Fruit fly (Drosophila melanogaster) whole organism, embryonic: ENCODE measurements around the gene CAH4.

Experiments
- Aef1 ChIP-seq: fragments of 200-800 bp; sonication (Bioruptor generic); IDR thresholded peaks from 3 replicates; pipeline ENCODE4 v1.3.6; 2022; ENCODE audit warnings: missing biosample characterization, missing genetic modification characterization
- Asciz ChIP-seq: fragments of 200-800 bp; sonication (Bioruptor generic); optimal IDR thresholded peaks from 2 replicates; lab custom pipeline; 2017; ENCODE audit warnings: missing biosample characterization, mild to moderate bottlenecking, missing genetic modification characterization, missing genetic modification reagents
- CG10431 ChIP-seq: fragments of 200-800 bp; sonication (Bioruptor generic); optimal IDR thresholded peaks from 3 replicates; lab custom pipeline; 2018; ENCODE audit warnings: missing biosample characterization, mild to moderate bottlenecking, missing genetic modification characterization
- CG10959 ChIP-seq: fragments of 200-800 bp; sonication (Bioruptor generic); IDR thresholded peaks from 2 replicates; pipeline ENCODE4 v1.3.6; 2022; ENCODE audit warnings: missing biosample characterization, missing genetic modification characterization
- CG10979 ChIP-seq: fragments of 200-800 bp; sonication (Bioruptor generic); optimal IDR thresholded peaks from 2 replicates; lab custom pipeline; 2018; ENCODE audit warnings: missing biosample characterization, mild to moderate bottlenecking, missing genetic modification characterization, moderate library complexity
- CG17385 ChIP-seq: fragments of 200-800 bp; sonication (Bioruptor generic); optimal IDR thresholded peaks from 3 replicates; lab custom pipeline; 2018; ENCODE audit warnings: missing biosample characterization, mild to moderate bottlenecking, missing genetic modification characterization
- CG1792 ChIP-seq: fragments of 200-800 bp; sonication (Bioruptor generic); optimal IDR thresholded peaks from 2 replicates; lab custom pipeline; 2016; ENCODE audit warnings: missing biosample characterization, missing genetic modification characterization
- CG18262 ChIP-seq: fragments of 200-800 bp; optimal IDR thresholded peaks from 3 replicates; lab custom pipeline; 2019; ENCODE audit warnings: missing biosample characterization, mild to moderate bottlenecking, missing genetic modification characterization, moderate library complexity
- CG2116 ChIP-seq: fragments of 200-800 bp; sonication (Bioruptor generic); optimal IDR thresholded peaks from 3 replicates; lab custom pipeline; 2018; ENCODE audit warnings: missing biosample characterization, mild to moderate bottlenecking, missing genetic modification characterization
- CG2875 ChIP-seq: fragments of 200-800 bp; sonication (Bioruptor generic); optimal IDR thresholded peaks from 2 replicates; lab custom pipeline; 2017; ENCODE audit warnings: missing biosample characterization, mild to moderate bottlenecking, missing genetic modification characterization, missing genetic modification reagents
- CG2889 ChIP-seq: fragments of 200-800 bp; sonication (Bioruptor generic); IDR thresholded peaks from 3 replicates; pipeline ENCODE4 v1.3.6; 2022; ENCODE audit warnings: missing biosample characterization, missing genetic modification characterization
- CG31441 ChIP-seq: fragments of 200-800 bp; sonication (Bioruptor generic); IDR thresholded peaks from 2 replicates; pipeline ENCODE4 v1.3.6; 2022; ENCODE audit warnings: missing biosample characterization, missing genetic modification characterization
- CG3838 ChIP-seq: fragments of 200-800 bp; sonication (Bioruptor generic); optimal IDR thresholded peaks from 3 replicates; lab custom pipeline; 2016; ENCODE audit warnings: missing biosample characterization, missing genetic modification characterization
- CG5180 ChIP-seq: fragments of 200-800 bp; sonication (Bioruptor generic); optimal IDR thresholded peaks from 3 replicates; lab custom pipeline; 2017; ENCODE audit warnings: missing biosample characterization, missing genetic modification characterization, mild to moderate bottlenecking, moderate library complexity, missing genetic modification reagents
- CG7271 ChIP-seq: fragments of 200-800 bp; sonication (Bioruptor generic); optimal IDR thresholded peaks from 2 replicates; lab custom pipeline; 2018; ENCODE audit warnings: missing biosample characterization, mild to moderate bottlenecking, missing genetic modification characterization, moderate library complexity
- CG7372 ChIP-seq: fragments of 200-800 bp; sonication (Bioruptor generic); IDR thresholded peaks from 2 replicates; pipeline ENCODE4 v1.3.6; 2022; ENCODE audit warnings: missing biosample characterization, missing genetic modification characterization
- CG8089 ChIP-seq: fragments of 200-800 bp; sonication (Bioruptor generic); optimal IDR thresholded peaks from 3 replicates; lab custom pipeline; 2016; ENCODE audit warnings: missing biosample characterization, missing genetic modification characterization
- CG8765 ChIP-seq: fragments of 200-800 bp; sonication (Bioruptor generic); IDR thresholded peaks from 2 replicates; pipeline ENCODE4 v1.3.6; 2022; ENCODE audit warnings: missing biosample characterization, missing genetic modification characterization
- CG8924 ChIP-seq: fragments of 200-800 bp; optimal IDR thresholded peaks from 3 replicates; lab custom pipeline; 2019; ENCODE audit warnings: missing biosample characterization, mild to moderate bottlenecking, missing genetic modification characterization, moderate library complexity
- CTCF ChIP-seq: fragments of 200-800 bp; sonication (Bioruptor generic); optimal IDR thresholded peaks from 2 replicates; lab custom pipeline; 2017; ENCODE audit warnings: missing biosample characterization, mild to moderate bottlenecking, missing genetic modification characterization, moderate library complexity
- D ChIP-seq, 2 experiments: fragments of 200-800 bp in 1 of 2; fragments of >200 bp in 1 of 2; sonication (Bioruptor generic) in 1 of 2; optimal IDR thresholded peaks; 2 replicates in 1 of 2; 3 replicates in 1 of 2; lab custom pipeline; 2017; ENCODE audit warnings: mild to moderate bottlenecking in 1 of 2, missing biosample characterization in 1 of 2, missing genetic modification characterization in 1 of 2, missing genetic modification reagents in 1 of 2
- Doc3 ChIP-seq: fragments of 200-800 bp; sonication (Bioruptor generic); IDR thresholded peaks from 3 replicates; pipeline ENCODE4 v1.3.6; 2022; ENCODE audit warnings: missing biosample characterization, missing genetic modification characterization; ENCODE audit not compliant: partially characterized antibody
- Eip74EF ChIP-seq, 2 experiments: fragments of 200-800 bp in 1 of 2; fragments of >200 bp in 1 of 2; sonication (Bioruptor generic) in 1 of 2; optimal IDR thresholded peaks; 2 replicates each; lab custom pipeline; 2017 to 2019; ENCODE audit warnings: missing biosample characterization in 2 of 2, missing genetic modification characterization in 2 of 2, mild to moderate bottlenecking in 1 of 2, moderate library complexity in 1 of 2
- Ets97D ChIP-seq: fragments of 200-800 bp; sonication (Bioruptor generic); optimal IDR thresholded peaks from 3 replicates; lab custom pipeline; 2016; ENCODE audit warnings: missing biosample characterization, missing genetic modification characterization
- HLH54F ChIP-seq: fragments of 200-800 bp; sonication (Bioruptor generic); optimal IDR thresholded peaks from 3 replicates; lab custom pipeline; 2016; ENCODE audit warnings: missing biosample characterization, missing genetic modification characterization
- Hey ChIP-seq: fragments of 200-800 bp; sonication (Bioruptor generic); optimal IDR thresholded peaks from 3 replicates; lab custom pipeline; 2018; ENCODE audit warnings: missing biosample characterization, mild to moderate bottlenecking, missing genetic modification characterization
- Lim3 ChIP-seq: fragments of 200-800 bp; sonication (Bioruptor generic); IDR thresholded peaks from 2 replicates; pipeline ENCODE4 v1.3.6; 2022; ENCODE audit warnings: missing biosample characterization, missing genetic modification characterization
- NC2α ChIP-seq: fragments of 200-800 bp; sonication (Bioruptor generic); optimal IDR thresholded peaks from 2 replicates; lab custom pipeline; 2016; ENCODE audit warnings: missing biosample characterization, missing genetic modification characterization
- NFAT ChIP-seq: fragments of 200-800 bp; sonication (Bioruptor generic); IDR thresholded peaks from 2 replicates; pipeline ENCODE4 v1.3.6; 2022; ENCODE audit warnings: missing biosample characterization, missing genetic modification characterization
- Optix ChIP-seq: fragments of 200-800 bp; sonication (Bioruptor generic); IDR thresholded peaks from 3 replicates; pipeline ENCODE4 v1.3.6; 2022; ENCODE audit warnings: missing biosample characterization, missing genetic modification characterization
- Sry-β ChIP-seq: fragments of 200-800 bp; sonication (Bioruptor generic); optimal IDR thresholded peaks from 2 replicates; lab custom pipeline; 2018; ENCODE audit warnings: missing biosample characterization, mild to moderate bottlenecking, missing genetic modification characterization, moderate library complexity
- TFAM ChIP-seq: fragments of 200-800 bp; sonication (Bioruptor generic); optimal IDR thresholded peaks from 2 replicates; lab custom pipeline; 2017; ENCODE audit warnings: missing biosample characterization, missing genetic modification characterization, inconsistent platforms
- YL-1 ChIP-seq: fragments of 200-800 bp; sonication (Bioruptor generic); optimal IDR thresholded peaks from 3 replicates; lab custom pipeline; 2017; ENCODE audit warnings: missing biosample characterization, mild to moderate bottlenecking, missing genetic modification characterization
- bcd ChIP-seq: fragments of 200-800 bp; sonication (Bioruptor generic); optimal IDR thresholded peaks from 2 replicates; lab custom pipeline; 2017; ENCODE audit warnings: missing biosample characterization, mild to moderate bottlenecking, missing genetic modification characterization
- croc ChIP-seq: fragments of 200-800 bp; sonication (Bioruptor generic); conservative IDR thresholded peaks from 3 replicates; pipeline ENCODE4 v1.3.6; 2022; ENCODE audit warnings: missing biosample characterization, missing genetic modification characterization
- ems ChIP-seq: fragments of 200-800 bp; sonication (Bioruptor generic); optimal IDR thresholded peaks from 3 replicates; lab custom pipeline; 2016; ENCODE audit warnings: missing biosample characterization, missing genetic modification characterization
- ewg ChIP-seq: fragments of 200-800 bp; sonication (Bioruptor generic); optimal IDR thresholded peaks from 3 replicates; lab custom pipeline; 2017; ENCODE audit warnings: mild to moderate bottlenecking, missing biosample characterization, missing genetic modification reagents, missing genetic modification characterization
- fd96Cb ChIP-seq: fragments of 200-800 bp; sonication (Bioruptor generic); optimal IDR thresholded peaks from 2 replicates; lab custom pipeline; 2018; ENCODE audit warnings: missing biosample characterization, mild to moderate bottlenecking, missing genetic modification characterization, moderate library complexity
- gcm ChIP-seq: fragments of 200-800 bp; sonication (Bioruptor generic); optimal IDR thresholded peaks from 2 replicates; lab custom pipeline; 2019; ENCODE audit warnings: missing biosample characterization, mild to moderate bottlenecking, missing genetic modification characterization, moderate library complexity
- ken ChIP-seq: fragments of 200-800 bp; sonication (Bioruptor generic); IDR thresholded peaks from 3 replicates; pipeline ENCODE4 v1.3.6; 2022; ENCODE audit warnings: missing biosample characterization, missing genetic modification characterization
- klu ChIP-seq: fragments of 200-800 bp; sonication (Bioruptor generic); IDR thresholded peaks from 2 replicates; pipeline ENCODE4 v1.3.6; 2022; ENCODE audit warnings: missing biosample characterization, missing genetic modification characterization
- lbe ChIP-seq: fragments of 200-800 bp; sonication (Bioruptor generic); optimal IDR thresholded peaks from 2 replicates; lab custom pipeline; 2016; ENCODE audit warnings: missing biosample characterization, mild to moderate bottlenecking, missing genetic modification characterization
- lmd ChIP-seq: fragments of 200-800 bp; sonication (Bioruptor generic); IDR thresholded peaks from 2 replicates; pipeline ENCODE4 v1.3.6; 2022; ENCODE audit warnings: missing biosample characterization, missing genetic modification characterization
- peb ChIP-seq: fragments of 200-800 bp; sonication (Bioruptor generic); IDR thresholded peaks from 2 replicates; pipeline ENCODE4 v1.3.6; 2022; ENCODE audit warnings: missing biosample characterization, missing genetic modification characterization
- phol ChIP-seq: fragments of 200-800 bp; sonication (Bioruptor generic); optimal IDR thresholded peaks from 3 replicates; lab custom pipeline; 2018; ENCODE audit warnings: missing biosample characterization, mild to moderate bottlenecking, missing genetic modification characterization, moderate library complexity
- stwl ChIP-seq: fragments of 200-800 bp; sonication (Bioruptor generic); optimal IDR thresholded peaks from 3 replicates; lab custom pipeline; 2018; ENCODE audit warnings: missing biosample characterization, mild to moderate bottlenecking, missing genetic modification characterization, moderate library complexity
- tio ChIP-seq: fragments of 200-800 bp; sonication (Bioruptor generic); optimal IDR thresholded peaks from 2 replicates; lab custom pipeline; 2017; ENCODE audit warnings: missing biosample characterization, missing genetic modification characterization, inconsistent platforms
- tna ChIP-seq: fragments of 200-800 bp; sonication (Bioruptor generic); IDR thresholded peaks from 2 replicates; pipeline ENCODE4 v1.3.6; 2022; ENCODE audit warnings: missing biosample characterization, missing genetic modification characterization; ENCODE audit not compliant: partially characterized antibody
- unc-4 ChIP-seq: fragments of 200-800 bp; sonication (Bioruptor generic); IDR thresholded peaks from 2 replicates; pipeline ENCODE4 v1.3.6; 2022; ENCODE audit warnings: missing biosample characterization, missing genetic modification characterization; ENCODE audit not compliant: partially characterized antibody

CAH4 gene

DNA sequence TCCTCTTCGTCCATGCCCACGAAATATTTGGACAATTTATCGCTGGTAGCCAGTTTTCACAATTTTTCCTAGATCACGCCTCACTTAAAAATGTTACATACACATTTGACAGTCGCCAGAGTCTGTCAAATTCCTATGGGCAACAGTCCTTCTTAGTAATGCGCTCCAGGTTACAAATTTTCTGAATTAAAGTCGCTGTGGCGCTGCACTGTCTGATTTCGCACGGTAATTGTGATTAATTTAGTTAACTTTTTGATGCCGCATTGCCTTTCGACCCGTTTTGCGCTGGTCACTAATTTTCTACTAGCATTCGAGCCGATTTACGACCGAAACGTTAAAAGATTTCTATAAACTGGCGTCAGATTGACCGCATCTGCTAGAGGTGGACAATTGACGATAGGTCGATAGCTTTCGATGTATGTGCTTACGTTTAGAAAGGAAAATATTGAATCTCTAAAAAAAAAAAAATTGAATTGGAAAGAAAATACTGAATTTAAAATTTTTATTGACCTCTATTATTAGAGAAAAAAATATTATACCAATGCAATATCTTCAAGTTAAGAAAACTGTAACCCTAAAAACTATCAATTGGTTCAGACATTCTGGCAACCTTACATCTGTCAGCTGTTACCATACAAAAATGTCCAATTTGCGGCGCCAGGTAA lies 43.6 kb downstream of the CAH4 start, which contains the start of the genes lili and CG34150 (continued):
- TF ChIP-seq CG2875, result no peak
- peak; percentile 71 for TF ChIP-seq Doc3 (GFP tag; lab: Robert Waterston, UW)
- TF ChIP-seq CG2116, result peak; percentile 89
- TF ChIP-seq Ets97D (GFP tag; lab: Kevin White, UChicago), result peak; percentile 76
- TF ChIP-seq CG1792 (GFP tag; lab: Kevin White, UChicago), result peak; percentile 41
- TF ChIP-seq Optix, result no peak
- peak; percentile 70 for TF ChIP-seq ems
- TF ChIP-seq Eip74EF (GFP tag; optimal IDR thresholded peaks at IDR 0.05; lab: Kevin White, UChicago), result no peak
- peak; percentile 30 for TF ChIP-seq CG10431 (GFP tag; lab: Kevin White, UChicago)
- TF ChIP-seq CG8924 (tag; lab: Kevin White, UChicago), result peak; percentile 75
- no peak for TF ChIP-seq CG10959 (GFP tag; lab: Robert Waterston, UW)
- TF ChIP-seq klu (GFP tag; lab: Robert Waterston, UW), result peak; percentile 69
- peak; percentile 37; the same call in 2 of the 3 replicates for TF ChIP-seq croc (GFP tag; lab: Robert Waterston, UW)
- peak; percentile 90 for TF ChIP-seq phol
- peak; percentile 89 for TF ChIP-seq unc-4
- TF ChIP-seq Lim3 (GFP tag; lab: Robert Waterston, UW), result no peak
- peak; percentile 32 for TF ChIP-seq lbe (GFP tag; lab: Kevin White, UChicago)
- TF ChIP-seq CG8765 (GFP tag; lab: Robert Waterston, UW), result no peak
- TF ChIP-seq CG5180 (GFP tag; lab: Kevin White, UChicago), result no peak
- peak; percentile 53 for TF ChIP-seq bcd (GFP tag; lab: Kevin White, UChicago)
- peak; percentile 75 for TF ChIP-seq stwl (tag; lab: Kevin White, UChicago)
- peak; percentile 36 for TF ChIP-seq fd96Cb (tag; lab: Kevin White, UChicago)
- TF ChIP-seq NFAT (GFP tag; lab: Robert Waterston, UW), result peak; percentile 54; the same call in 1 of the 2 replicates
- peak; percentile 16; the same call in 1 of the 2 replicates for TF ChIP-seq tna
- TF ChIP-seq tio (GFP tag; lab: Kevin White, UChicago), result peak; percentile 54
- TF ChIP-seq gcm (GFP tag; lab: Kevin White, UChicago), result peak; percentile 57
- peak; percentile 58; the same call in 1 of the 3 replicates for TF ChIP-seq ken
- 0 out of 3 replicates have a peak, but pooled peaks have one; percentile 45 for TF ChIP-seq CG2889
- peak; percentile 78 for TF ChIP-seq CG31441 (GFP tag; lab: Robert Waterston, UW)
- TF ChIP-seq D (optimal IDR thresholded peaks at IDR 0.05; lab: Kevin White, UChicago), result no peak
- TF ChIP-seq D (GFP tag; optimal IDR thresholded peaks at IDR 0.05; lab: Kevin White, UChicago), result no peak
- peak; percentile 57 for TF ChIP-seq CG8089 (GFP tag; lab: Kevin White, UChicago)
- peak; percentile 57 for TF ChIP-seq CG10979 (tag; lab: Kevin White, UChicago)
- no peak for TF ChIP-seq Hey (tag; lab: Kevin White, UChicago)
- TF ChIP-seq TFAM, result no peak
- peak; percentile 38 for TF ChIP-seq CTCF
- TF ChIP-seq CG7271 (tag; lab: Kevin White, UChicago), result peak; percentile 66
- peak; percentile 61; the same call in 1 of the 2 replicates for TF ChIP-seq lmd
- peak; percentile 71 for TF ChIP-seq Aef1 (GFP tag; lab: Robert Waterston, UW)
- TF ChIP-seq Sry-β (GFP tag; lab: Kevin White, UChicago), result peak; percentile 27
- peak; percentile 55 for TF ChIP-seq Asciz (GFP tag; lab: Kevin White, UChicago)
- peak; percentile 63 for TF ChIP-seq CG17385 (GFP tag; lab: Kevin White, UChicago)
- peak; percentile 72; the same call in 1 of the 2 replicates for TF ChIP-seq CG7372 (GFP tag; lab: Robert Waterston, UW)
- peak; percentile 52; the same call in 1 of the 2 replicates for TF ChIP-seq peb (GFP tag; lab: Robert Waterston, UW)
- peak; percentile 79 for TF ChIP-seq YL-1 (GFP tag; lab: Kevin White, UChicago)
- peak; percentile 51 for TF ChIP-seq ewg (GFP tag; lab: Kevin White, UChicago)
- TF ChIP-seq CG3838 (GFP tag; lab: Kevin White, UChicago), result peak; percentile 67
- TF ChIP-seq CG18262 (tag; lab: Kevin White, UChicago), result peak; percentile 67
- no peak for TF ChIP-seq NC2α (GFP tag; lab: Kevin White, UChicago)
- peak; percentile 75 for TF ChIP-seq HLH54F (GFP tag; lab: Kevin White, UChicago)
